Fruit fly (Drosophila melanogaster) Kc167 (cell line): ENCODE measurements around the gene eIF3e.

Experiments
- Myc ChIP-seq: fragments of >200 bp; optimal IDR thresholded peaks from 2 replicates; lab custom pipeline; 2017; ENCODE audit warnings: missing external identifiers
- h ChIP-seq: fragments of >200 bp; optimal IDR thresholded peaks from 3 replicates; lab custom pipeline; 2018; ENCODE audit warnings: missing external identifiers
- insv ChIP-seq: fragments of >200 bp; optimal IDR thresholded peaks from 3 replicates; lab custom pipeline; 2018; ENCODE audit warnings: missing external identifiers

- TF ChIP-seq Myc (lab: Kevin White, UChicago) (no peak), h (lab: Kevin White, UChicago) (no peak), insv (no peak)
Observed at dm6 chr3L:16782789-16783188, 4.0 kb downstream of the eIF3e start, which contains the start of gene CG9706.
